Worm (Caenorhabditis elegans) whole organism, young adult: ENCODE results near the gene C11D2.7.

Experiments
- F39B2.1 ChIP-seq: fragments of 200-800 bp; sonication (Bioruptor generic); IDR thresholded peaks from 2 replicates; pipeline ENCODE4 v1.3.6; 2022; ENCODE audit warnings: missing genetic modification reagents, missing genetic modification characterization, missing compliant biosample characterization
- F52B5.7 ChIP-seq: sonication (generic microtip); optimal IDR thresholded peaks from 2 replicates; lab custom pipeline; 2016; ENCODE audit warnings: mild to moderate bottlenecking, missing genetic modification characterization, missing compliant biosample characterization
- T26A5.8 ChIP-seq: sonication (generic microtip); optimal IDR thresholded peaks from 2 replicates; lab custom pipeline; 2016; ENCODE audit warnings: missing genetic modification characterization, missing compliant biosample characterization
- Y79H2A.3 ChIP-seq: fragments of 200-800 bp; sonication (Bioruptor generic); conservative IDR thresholded peaks from 2 replicates; pipeline ENCODE4 v1.3.6; 2022; ENCODE audit warnings: missing genetic modification reagents, missing genetic modification characterization, missing compliant biosample characterization
- Y95B8A.8 ChIP-seq: fragments of 200-800 bp; sonication (Bioruptor generic); IDR thresholded peaks from 2 replicates; pipeline ENCODE4 v1.3.6; 2022; ENCODE audit warnings: missing genetic modification reagents, missing genetic modification characterization, missing compliant biosample characterization
- attf-5 ChIP-seq: fragments of 200-800 bp; sonication (Bioruptor generic); optimal IDR thresholded peaks from 2 replicates; lab custom pipeline; 2018; ENCODE audit warnings: mild to moderate bottlenecking, missing genetic modification characterization, missing compliant biosample characterization
- efl-1 ChIP-seq: fragments of 150-350 bp; optimal IDR thresholded peaks from 2 replicates; lab custom pipeline; 2014; ENCODE audit warnings: missing biosample characterization, missing genetic modification reagents, missing genetic modification characterization
- ets-4 ChIP-seq: fragments of 200-800 bp; sonication (Bioruptor generic); optimal IDR thresholded peaks from 2 replicates; lab custom pipeline; 2018; ENCODE audit warnings: mild to moderate bottlenecking, missing genetic modification characterization, missing compliant biosample characterization
- lsl-1 ChIP-seq: fragments of 200-800 bp; sonication (Bioruptor generic); optimal IDR thresholded peaks from 2 replicates; lab custom pipeline; 2018; ENCODE audit warnings: mild to moderate bottlenecking, missing genetic modification characterization, moderate library complexity, missing compliant biosample characterization
- madf-6 ChIP-seq: fragments of 200-800 bp; sonication (Bioruptor generic); IDR thresholded peaks from 2 replicates; pipeline ENCODE4 v1.3.6; 2022; ENCODE audit warnings: missing genetic modification reagents, missing genetic modification characterization, missing compliant biosample characterization
- nhr-179 ChIP-seq: sonication (generic microtip); optimal IDR thresholded peaks from 2 replicates; lab custom pipeline; 2016; ENCODE audit warnings: mild to moderate bottlenecking, missing genetic modification characterization, missing compliant biosample characterization
- sdz-38 ChIP-seq: sonication (generic microtip); optimal IDR thresholded peaks from 2 replicates; lab custom pipeline; 2016; ENCODE audit warnings: missing genotype, missing genetic modification characterization, missing compliant biosample characterization
- sea-2 ChIP-seq: fragments of 200-800 bp; sonication (Bioruptor generic); IDR thresholded peaks from 2 replicates; pipeline ENCODE4 v1.3.6; 2022; ENCODE audit warnings: missing genetic modification characterization, missing compliant biosample characterization
- ztf-25 ChIP-seq: fragments of 200-800 bp; sonication (Bioruptor generic); IDR thresholded peaks from 2 replicates; pipeline ENCODE4 v1.3.6; 2022; ENCODE audit warnings: missing genetic modification reagents, missing genetic modification characterization, missing compliant biosample characterization

C11D2.7 gene

ce11 chrIV:6108665-6109064 lies 46.5 kb downstream of the C11D2.7 start:
- TF ChIP-seq sea-2 (GFP tag; lab: Robert Waterston, UW) (no peak), ztf-25 (GFP tag; lab: Robert Waterston, UW) (no peak), Y95B8A.8 (GFP tag; lab: Robert Waterston, UW) (no peak), ets-4 (no peak), madf-6 (no peak), Y79H2A.3 (GFP tag; lab: Robert Waterston, UW) (no peak), attf-5 (no peak), F52B5.7 (tag; lab: Kevin White, UChicago) (no peak), nhr-179 (tag; lab: Kevin White, UChicago) (no peak), T26A5.8 (tag; lab: Kevin White, UChicago) (no peak), lsl-1 (GFP tag; lab: Kevin White, UChicago) (no peak), sdz-38 (tag; lab: Kevin White, UChicago) (no peak), F39B2.1 (GFP tag; lab: Robert Waterston, UW) (no peak), efl-1 (GFP tag; lab: Kevin White, UChicago) (no peak)
